Worm (Caenorhabditis elegans) whole organism, late embryonic: ENCODE results near the gene lgc-16.

Source experiments
- ama-1 ChIP-seq: fragments of 150-350 bp; optimal IDR thresholded peaks from 2 replicates; lab custom pipeline; 2014
- ceh-18 ChIP-seq: sonication (generic microtip); optimal IDR thresholded peaks from 2 replicates; lab custom pipeline; 2016; ENCODE audit warnings: missing genetic modification characterization, missing compliant biosample characterization
- che-1 ChIP-seq: sonication (generic microtip); optimal IDR thresholded peaks from 2 replicates; lab custom pipeline; 2016; ENCODE audit warnings: mild to moderate bottlenecking, missing genetic modification characterization, missing compliant biosample characterization
- ets-4 ChIP-seq: sonication (generic microtip); optimal IDR thresholded peaks from 2 replicates; lab custom pipeline; 2016; ENCODE audit warnings: missing genetic modification characterization, missing compliant biosample characterization
- gmeb-2 ChIP-seq: sonication (generic microtip); optimal IDR thresholded peaks from 2 replicates; lab custom pipeline; 2016; ENCODE audit warnings: missing genetic modification characterization, inconsistent platforms, missing compliant biosample characterization
- nfya-1 ChIP-seq: sonication (generic microtip); optimal IDR thresholded peaks from 2 replicates; lab custom pipeline; 2017; ENCODE audit warnings: missing genetic modification characterization, mild to moderate bottlenecking, missing compliant biosample characterization, antibody characterized with exemption, moderate library complexity
- pax-1 ChIP-seq: fragments of 150-350 bp; optimal IDR thresholded peaks from 2 replicates; lab custom pipeline; 2014; ENCODE audit warnings: missing biosample characterization, missing genetic modification characterization
- pha-2 ChIP-seq: sonication (generic microtip); optimal IDR thresholded peaks from 2 replicates; lab custom pipeline; 2017; ENCODE audit warnings: mild to moderate bottlenecking, missing genetic modification characterization, missing compliant biosample characterization
- pqm-1 ChIP-seq: sonication (generic microtip); optimal IDR thresholded peaks from 2 replicates; lab custom pipeline; 2016; ENCODE audit warnings: missing genetic modification characterization, missing compliant biosample characterization
- tbx-7 ChIP-seq: sonication (generic microtip); optimal IDR thresholded peaks from 2 replicates; lab custom pipeline; 2016; ENCODE audit warnings: missing genotype, missing genetic modification characterization, missing compliant biosample characterization

DNA sequence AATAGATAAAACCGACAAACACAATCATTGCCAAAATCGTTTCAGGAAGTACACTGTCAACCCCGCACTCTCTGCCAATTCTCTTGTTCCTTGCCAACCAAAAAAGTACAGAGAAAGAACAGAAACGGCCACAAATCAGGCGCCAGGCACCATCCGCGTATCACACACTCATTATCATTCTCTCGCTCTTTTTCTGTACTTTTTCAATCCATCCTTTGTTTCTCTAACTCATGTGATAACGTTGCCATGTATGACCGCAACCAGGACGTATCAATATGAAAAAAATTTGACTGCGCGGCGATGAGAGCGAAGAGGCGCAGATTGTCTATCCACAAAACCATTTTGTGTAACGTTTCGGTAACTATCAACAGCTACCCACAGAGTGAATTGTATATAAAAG lies 13.8 kb upstream of the lgc-16 start, which contains the start of gene col-181:
- TF ChIP-seq gmeb-2 (no peak), tbx-7 (tag; lab: Kevin White, UChicago) (no peak), ets-4 (tag; lab: Kevin White, UChicago) (no peak), pqm-1 (tag; lab: Kevin White, UChicago) (no peak), pax-1 (no peak), nfya-1 (no peak), pha-2 (no peak), ama-1 (no peak), che-1 (tag; lab: Kevin White, UChicago) (no peak), ceh-18 (tag; lab: Kevin White, UChicago) (no peak)
